Fruit fly (Drosophila melanogaster) whole organism, prepupa: ENCODE results near the gene CG31975.

Experiments
- Blimp-1 ChIP-seq: fragments of 200-800 bp; sonication (Bioruptor generic); optimal IDR thresholded peaks from 3 replicates; lab custom pipeline; 2017; ENCODE audit warnings: missing biosample characterization, missing genetic modification characterization, mild to moderate bottlenecking, moderate library complexity, missing genetic modification reagents
- CG10631 ChIP-seq: fragments of 200-800 bp; sonication (Bioruptor generic); optimal IDR thresholded peaks from 2 replicates; lab custom pipeline; 2016; ENCODE audit warnings: missing biosample characterization, missing genetic modification characterization
- CG10669 ChIP-seq: fragments of 200-800 bp; sonication (Bioruptor generic); optimal IDR thresholded peaks from 3 replicates; lab custom pipeline; 2018; ENCODE audit warnings: missing biosample characterization, mild to moderate bottlenecking, missing genetic modification characterization, moderate library complexity
- CG11902 ChIP-seq: fragments of 200-800 bp; sonication (Bioruptor generic); optimal IDR thresholded peaks from 3 replicates; lab custom pipeline; 2016; ENCODE audit warnings: missing biosample characterization, missing genetic modification characterization
- CG15336 ChIP-seq: fragments of 200-800 bp; sonication (Bioruptor generic); IDR thresholded peaks from 2 replicates; pipeline ENCODE4 v1.3.6; 2022; ENCODE audit warnings: missing biosample characterization, missing genetic modification characterization
- CG3032 ChIP-seq: fragments of 200-800 bp; optimal IDR thresholded peaks from 2 replicates; lab custom pipeline; 2019; ENCODE audit warnings: missing biosample characterization, mild to moderate bottlenecking, missing genetic modification characterization, moderate library complexity
- CG31627 ChIP-seq: fragments of 200-800 bp; sonication (Bioruptor generic); optimal IDR thresholded peaks from 3 replicates; lab custom pipeline; 2016; ENCODE audit warnings: missing biosample characterization, missing genetic modification characterization
- CG32006 ChIP-seq: fragments of 200-800 bp; sonication (Bioruptor generic); optimal IDR thresholded peaks from 3 replicates; lab custom pipeline; 2017; ENCODE audit warnings: missing biosample characterization, mild to moderate bottlenecking, missing genetic modification characterization
- CG34406 ChIP-seq: fragments of 200-800 bp; sonication (Bioruptor generic); optimal IDR thresholded peaks from 3 replicates; lab custom pipeline; 2016; ENCODE audit warnings: missing biosample characterization, missing genetic modification characterization
- CG6276 ChIP-seq: fragments of 200-800 bp; sonication (Bioruptor generic); optimal IDR thresholded peaks from 2 replicates; lab custom pipeline; 2017; ENCODE audit warnings: missing biosample characterization, mild to moderate bottlenecking, missing genetic modification characterization
- CG6854 ChIP-seq: fragments of 200-800 bp; sonication (Bioruptor generic); optimal IDR thresholded peaks from 2 replicates; lab custom pipeline; 2017; ENCODE audit warnings: missing biosample characterization, mild to moderate bottlenecking, missing genetic modification characterization
- CG8119 ChIP-seq: fragments of 200-800 bp; sonication (Bioruptor generic); IDR thresholded peaks from 3 replicates; pipeline ENCODE4 v1.3.6; 2022; ENCODE audit warnings: missing biosample characterization, missing genetic modification characterization
- CG8319 ChIP-seq: fragments of 200-800 bp; sonication (Bioruptor generic); optimal IDR thresholded peaks from 3 replicates; lab custom pipeline; 2016; ENCODE audit warnings: missing biosample characterization, missing genetic modification characterization
- Eip78C ChIP-seq: fragments of 200-800 bp; sonication (Bioruptor generic); peaks from one replicate; lab custom pipeline; 2016; ENCODE audit warnings: missing biosample characterization, missing genetic modification characterization
- Eip93F ChIP-seq: fragments of 200-800 bp; sonication (Bioruptor generic); optimal IDR thresholded peaks from 2 replicates; lab custom pipeline; 2016; ENCODE audit warnings: missing biosample characterization, mild to moderate bottlenecking, missing genetic modification characterization
- Gug ChIP-seq: fragments of 200-800 bp; sonication (Bioruptor generic); IDR thresholded peaks from 2 replicates; pipeline ENCODE4 v1.3.6; 2022; ENCODE audit warnings: missing biosample characterization, missing genetic modification characterization
- Hr4 ChIP-seq: fragments of 200-800 bp; sonication (Bioruptor generic); optimal IDR thresholded peaks from 3 replicates; lab custom pipeline; 2016; ENCODE audit warnings: missing biosample characterization, missing genetic modification characterization
- Smox ChIP-seq: fragments of 200-800 bp; sonication (Bioruptor generic); optimal IDR thresholded peaks from 3 replicates; lab custom pipeline; 2016; ENCODE audit warnings: missing biosample characterization, missing genetic modification characterization
- Sox14 ChIP-seq: fragments of 200-800 bp; sonication (Bioruptor generic); optimal IDR thresholded peaks from 3 replicates; lab custom pipeline; 2016; ENCODE audit warnings: missing biosample characterization, missing genetic modification characterization
- achi ChIP-seq: fragments of 200-800 bp; sonication (Bioruptor generic); optimal IDR thresholded peaks from 3 replicates; lab custom pipeline; 2016; ENCODE audit warnings: missing biosample characterization, missing genetic modification characterization
- cyc ChIP-seq: fragments of 200-800 bp; sonication (Bioruptor generic); optimal IDR thresholded peaks from 3 replicates; lab custom pipeline; 2016; ENCODE audit warnings: missing biosample characterization, missing genetic modification characterization
- dac ChIP-seq: fragments of 200-800 bp; sonication (Bioruptor generic); optimal IDR thresholded peaks from 2 replicates; lab custom pipeline; 2017; ENCODE audit warnings: missing biosample characterization, mild to moderate bottlenecking, missing genetic modification characterization
- esn ChIP-seq: fragments of 200-800 bp; sonication (Bioruptor generic); optimal IDR thresholded peaks from 2 replicates; lab custom pipeline; 2016; ENCODE audit warnings: missing biosample characterization, mild to moderate bottlenecking, missing genetic modification characterization, moderate library complexity
- fd59A ChIP-seq: fragments of 200-800 bp; sonication (Bioruptor generic); optimal IDR thresholded peaks from 2 replicates; lab custom pipeline; 2017; ENCODE audit warnings: missing biosample characterization, mild to moderate bottlenecking, missing genetic modification characterization, missing genetic modification reagents
- fkh ChIP-seq: fragments of 200-800 bp; sonication (Bioruptor generic); optimal IDR thresholded peaks from 3 replicates; lab custom pipeline; 2017; ENCODE audit warnings: missing biosample characterization, mild to moderate bottlenecking, missing genetic modification characterization, moderate library complexity
- lz ChIP-seq: fragments of 200-800 bp; sonication (Bioruptor generic); optimal IDR thresholded peaks from 3 replicates; lab custom pipeline; 2016; ENCODE audit warnings: missing biosample characterization, missing genetic modification characterization
- salr ChIP-seq, 2 experiments: fragments of 200-800 bp; sonication (Bioruptor generic); optimal IDR thresholded peaks; 3 replicates each; lab custom pipeline; 2016 to 2018; ENCODE audit warnings: missing biosample characterization in 2 of 2, missing genetic modification characterization in 2 of 2, mild to moderate bottlenecking in 1 of 2
- spab ChIP-seq: fragments of 200-800 bp; sonication (Bioruptor generic); optimal IDR thresholded peaks from 2 replicates; lab custom pipeline; 2017; ENCODE audit warnings: missing biosample characterization, mild to moderate bottlenecking, missing genetic modification characterization, missing genetic modification reagents
- svp ChIP-seq: fragments of 200-800 bp; sonication (Bioruptor generic); peaks from one replicate; lab custom pipeline; 2016; ENCODE audit warnings: missing biosample characterization, missing genetic modification characterization
- topi ChIP-seq: fragments of 200-800 bp; sonication (Bioruptor generic); optimal IDR thresholded peaks from 3 replicates; lab custom pipeline; 2016; ENCODE audit warnings: missing biosample characterization, missing genetic modification characterization

The CG31975 gene

dm6 chr2L:107476-108436 lies 33.0 kb downstream of the CG31975 start:
- TF ChIP-seq CG6854 = peak; percentile 71
- peak; percentile 6 for TF ChIP-seq esn (GFP tag; lab: Kevin White, UChicago)
- TF ChIP-seq Sox14 (GFP tag; lab: Kevin White, UChicago) = peak; percentile 86
- no peak for TF ChIP-seq CG31627 (GFP tag; lab: Kevin White, UChicago)
- TF ChIP-seq Eip78C (GFP tag; lab: Kevin White, UChicago) = peak; percentile 47

- TF ChIP-seq lz (GFP tag; lab: Kevin White, UChicago) (no peak), topi (GFP tag; lab: Kevin White, UChicago) (no peak), CG8119 (GFP tag; lab: Robert Waterston, UW) (no peak), Hr4 (GFP tag; lab: Kevin White, UChicago) (no peak), svp (GFP tag; lab: Kevin White, UChicago) (no peak), Gug (GFP tag; lab: Robert Waterston, UW) (no peak), CG3032 (tag; lab: Kevin White, UChicago) (no peak), Blimp-1 (GFP tag; lab: Kevin White, UChicago) (no peak), CG10669 (GFP tag; lab: Kevin White, UChicago) (no peak), Sox14 (GFP tag; lab: Kevin White, UChicago) (no peak), spab (no peak), CG32006 (GFP tag; lab: Kevin White, UChicago) (no peak), CG8319 (GFP tag; lab: Kevin White, UChicago) (no peak), CG11902 (GFP tag; lab: Kevin White, UChicago) (no peak), dac (GFP tag; lab: Kevin White, UChicago) (no peak), CG6276 (GFP tag; lab: Kevin White, UChicago) (no peak), esn (GFP tag; lab: Kevin White, UChicago) (no peak), CG31627 (GFP tag; lab: Kevin White, UChicago) (no peak)
These were observed 33.8 kb downstream of the CG31975 start for dm6 chr2L:107032-107431.

- TF ChIP-seq salr (GFP tag; optimal IDR thresholded peaks at IDR 0.05; lab: Kevin White, UChicago) (no peak), Smox (GFP tag; lab: Kevin White, UChicago) (no peak), dac (GFP tag; lab: Kevin White, UChicago) (no peak), CG34406 (no peak), fkh (GFP tag; lab: Kevin White, UChicago) (peak; percentile 81), cyc (no peak), CG6276 (GFP tag; lab: Kevin White, UChicago) (no peak), fd59A (no peak), CG32006 (GFP tag; lab: Kevin White, UChicago) (no peak), Hr4 (GFP tag; lab: Kevin White, UChicago) (no peak), CG8319 (GFP tag; lab: Kevin White, UChicago) (no peak), esn (GFP tag; lab: Kevin White, UChicago) (no peak), CG15336 (0 out of 2 replicates have a peak, but pooled peaks have one; percentile 9), lz (GFP tag; lab: Kevin White, UChicago) (no peak), Eip93F (GFP tag; lab: Kevin White, UChicago) (no peak)
These were observed 34.3 kb downstream of the CG31975 start, which contains the start of the genes Nhe1 and Sam-S for dm6 chr2L:106540-106939. Nhe1 (minus strand) TSS chr2L:106732. Sam-S (plus strand) TSS chr2L:106903.

DNA sequence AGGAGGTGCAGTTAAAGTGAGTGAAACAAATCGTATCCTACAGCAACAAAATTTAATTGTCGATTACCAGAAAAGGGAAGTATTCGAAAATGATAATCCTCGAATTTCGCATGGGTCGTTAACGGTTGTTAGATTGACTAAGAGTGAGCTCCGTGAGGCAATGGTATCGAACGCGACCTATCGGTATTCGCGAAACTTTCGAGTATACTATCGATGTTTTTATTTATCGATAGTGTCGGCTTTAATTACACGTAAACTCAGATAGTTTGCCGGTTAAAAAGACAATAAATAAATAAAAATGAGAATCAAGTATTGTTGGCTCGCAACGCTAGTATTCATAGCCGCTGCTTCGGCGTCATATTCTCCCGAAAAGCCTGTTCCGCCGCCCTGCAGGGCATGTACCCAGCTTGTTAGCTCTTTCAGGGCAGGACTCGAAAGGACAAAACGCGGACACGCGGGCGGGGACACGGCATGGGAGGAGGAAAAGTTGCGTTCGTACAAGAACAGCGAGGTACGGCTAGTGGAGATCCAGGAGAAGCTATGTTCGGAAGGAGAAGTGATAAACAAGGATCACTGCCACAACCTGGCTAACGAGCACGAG lies 38.5 kb downstream of the CG31975 start, which contains the start of gene Creld:
Gene Creld (plus strand): TSS at position 220 of the 601 bp plus-strand sequence.
- no peak for TF ChIP-seq Smox (GFP tag; lab: Kevin White, UChicago)
- no peak for TF ChIP-seq lz (GFP tag; lab: Kevin White, UChicago)
- peak; percentile 21 for TF ChIP-seq esn (GFP tag; lab: Kevin White, UChicago)
- TF ChIP-seq CG10631 (GFP tag; lab: Kevin White, UChicago) = no peak
- TF ChIP-seq achi (GFP tag; lab: Kevin White, UChicago) = no peak
